Worm (Caenorhabditis elegans) whole organism, young adult: ENCODE measurements around the gene C34F6.12.

ENCODE experiments used
- ets-4 ChIP-seq: fragments of 200-800 bp; sonication (Bioruptor generic); optimal IDR thresholded peaks from 2 replicates; lab custom pipeline; 2018; ENCODE audit warnings: mild to moderate bottlenecking, missing genetic modification characterization, missing compliant biosample characterization
- madf-8 ChIP-seq: fragments of 200-800 bp; sonication (Bioruptor generic); conservative IDR thresholded peaks from 2 replicates; pipeline ENCODE4 v1.3.6; 2022; ENCODE audit warnings: missing genetic modification reagents, missing genetic modification characterization, missing compliant biosample characterization
- mes-4 ChIP-seq: sonication (generic microtip); optimal IDR thresholded peaks from 2 replicates; lab custom pipeline; 2016; ENCODE audit warnings: missing genotype, missing genetic modification characterization, missing compliant biosample characterization
- mxl-1 ChIP-seq: sonication (generic microtip); optimal IDR thresholded peaks from 2 replicates; lab custom pipeline; 2016; ENCODE audit warnings: missing genetic modification characterization, missing compliant biosample characterization
- nfya-1 ChIP-seq: sonication (generic microtip); optimal IDR thresholded peaks from 2 replicates; lab custom pipeline; 2017; ENCODE audit warnings: antibody characterized with exemption, missing compliant biosample characterization, missing genetic modification characterization, borderline replicate concordance; ENCODE audit not compliant: insufficient read depth
- ztf-28 ChIP-seq: fragments of 200-800 bp; sonication (Bioruptor generic); IDR thresholded peaks from 2 replicates; pipeline ENCODE4 v1.3.6; 2022; ENCODE audit warnings: missing genetic modification reagents, missing genetic modification characterization, missing compliant biosample characterization

DNA sequence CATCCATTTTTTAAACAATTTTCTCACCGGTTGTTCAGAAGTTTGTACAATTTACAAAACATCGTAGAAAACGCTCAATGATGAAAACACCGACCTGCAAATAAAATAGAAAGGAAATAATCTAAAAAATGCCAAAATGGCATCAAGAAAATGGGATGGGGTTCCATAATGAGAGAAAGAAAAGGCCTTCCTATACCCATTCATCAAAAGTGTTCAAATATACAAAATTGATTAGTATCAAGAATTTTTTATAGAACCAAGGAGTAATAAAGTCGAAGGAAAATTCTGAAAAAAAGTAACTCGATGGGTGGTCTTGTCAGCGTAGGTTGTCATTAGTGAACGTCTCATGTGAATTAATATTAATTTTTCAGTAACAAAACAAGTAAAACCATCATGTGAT is at the start of gene C34F6.12:
- no peak for TF ChIP-seq madf-8 (GFP tag; lab: Robert Waterston, UW)
- no peak for TF ChIP-seq nfya-1 (tag; lab: Kevin White, UChicago)
- no peak for TF ChIP-seq ets-4 (GFP tag; lab: Kevin White, UChicago)
- TF ChIP-seq mxl-1 (tag; lab: Kevin White, UChicago): no peak
- no peak for TF ChIP-seq mes-4
- TF ChIP-seq ztf-28: no peak
